Fruit fly (Drosophila melanogaster): ENCODE results near the gene Alms1b.

The Alms1b gene

DNA sequence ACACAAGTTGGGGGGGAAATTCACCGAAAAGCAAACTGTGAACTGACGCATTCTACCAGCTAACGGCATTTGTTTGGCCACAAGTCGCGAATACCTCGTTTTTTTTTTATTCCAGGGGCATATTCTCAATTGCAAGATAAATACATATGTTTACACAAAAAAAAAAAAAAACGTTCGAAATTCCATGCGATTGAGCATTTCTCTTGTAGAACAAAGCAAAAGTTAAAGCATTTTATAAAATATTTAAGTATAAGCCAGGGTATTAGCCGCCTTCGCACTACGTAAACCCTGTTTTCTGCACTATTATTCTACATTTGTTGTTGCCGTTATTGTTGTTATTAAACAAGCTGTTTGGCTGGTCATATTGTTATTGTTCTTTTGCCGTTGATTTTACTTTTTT, 16.4 kb downstream of the Alms1b start (continued):
- TF ChIP-seq CG16863 (GFP tag; optimal IDR thresholded peaks at IDR 0.05) (no peak), CG17912 (GFP tag; optimal IDR thresholded peaks at IDR 0.05) (no peak), CG14965 (GFP tag; optimal IDR thresholded peaks at IDR 0.05; ENCODE audit: borderline replicate concordance) (no peak), crol (GFP tag; IDR thresholded peaks at IDR 0.05) (no peak), HLH54F (GFP tag; optimal IDR thresholded peaks at IDR 0.05) (no peak), CG7745 (tag; optimal IDR thresholded peaks at IDR 0.05) (no peak), fd102C (GFP tag; optimal IDR thresholded peaks at IDR 0.05) (no peak), seq (GFP tag; IDR thresholded peaks at IDR 0.05) (peak; percentile 59), Sry-δ (GFP tag; optimal IDR thresholded peaks at IDR 0.05) (no peak), CG4854 (GFP tag; optimal IDR thresholded peaks at IDR 0.05) (no peak), sug (tag; optimal IDR thresholded peaks at IDR 0.05) (no peak), CG15601 (tag; optimal IDR thresholded peaks at IDR 0.05) (no peak), Xrp1 (GFP tag; IDR thresholded peaks at IDR 0.05) (no peak; the same call in 1 of the 2 replicates), gro (GFP tag; optimal IDR thresholded peaks at IDR 0.05) (no peak), CG13296 (GFP tag; optimal IDR thresholded peaks at IDR 0.05) (no peak), CG11398 (GFP tag; optimal IDR thresholded peaks at IDR 0.05) (no peak), unpg (GFP tag; optimal IDR thresholded peaks at IDR 0.05) (peak; percentile 26), gsb (GFP tag; IDR thresholded peaks at IDR 0.05) (no peak), CG15479 (GFP tag; optimal IDR thresholded peaks at IDR 0.05) (no peak), vfl (GFP tag; optimal IDR thresholded peaks at IDR 0.05) (no peak), kah (GFP tag; optimal IDR thresholded peaks at IDR 0.05) (no peak), CG12391 (tag; optimal IDR thresholded peaks at IDR 0.05) (peak; percentile 2), eve (GFP tag; optimal IDR thresholded peaks at IDR 0.05) (peak in 1 of 2 experiments; percentile 5), Chrac-16 (GFP tag; optimal IDR thresholded peaks at IDR 0.05) (no peak), NC2β (GFP tag; optimal IDR thresholded peaks at IDR 0.05) (no peak), trem (tag; optimal IDR thresholded peaks at IDR 0.05) (no peak), esg (GFP tag; conservative IDR thresholded peaks at IDR 0.05) (no peak), CG14050 (GFP tag; IDR thresholded peaks at IDR 0.05) (no peak), CG18764 (GFP tag; optimal IDR thresholded peaks at IDR 0.05) (no peak), Dad (GFP tag; optimal IDR thresholded peaks at IDR 0.05) (no peak), CG13624 (GFP tag; optimal IDR thresholded peaks at IDR 0.05) (no peak), CG9817 (tag; optimal IDR thresholded peaks at IDR 0.05) (no peak), pb (GFP tag; optimal IDR thresholded peaks at IDR 0.05) (no peak), CG3281 (GFP tag; optimal IDR thresholded peaks at IDR 0.05) (no peak), CG13123 (GFP tag; optimal IDR thresholded peaks at IDR 0.05) (no peak), CG15011 (GFP tag; optimal IDR thresholded peaks at IDR 0.05) (no peak), CG4617 (GFP tag; optimal IDR thresholded peaks at IDR 0.05; ENCODE audit: borderline replicate concordance) (no peak), H2.0 (GFP tag; IDR thresholded peaks at IDR 0.05) (peak; percentile 42), chif (GFP tag; optimal IDR thresholded peaks at IDR 0.05) (no peak), CG9609 (GFP tag; optimal IDR thresholded peaks at IDR 0.05) (no peak), tgo (GFP tag; IDR thresholded peaks at IDR 0.05) (peak; percentile 29; the same call in 1 of the 3 replicates), ind (GFP tag; optimal IDR thresholded peaks at IDR 0.05) (no peak), Usf (GFP tag; optimal IDR thresholded peaks at IDR 0.05) (no peak), Myb (GFP tag; optimal IDR thresholded peaks at IDR 0.05) (no peak), CG17829 (tag; optimal IDR thresholded peaks at IDR 0.05) (no peak), B-H2 (GFP tag; optimal IDR thresholded peaks at IDR 0.05) (no peak), CG12299 (tag; optimal IDR thresholded peaks at IDR 0.05) (no peak), CG6683 (GFP tag; optimal IDR thresholded peaks at IDR 0.05) (no peak), ap (GFP tag; IDR thresholded peaks at IDR 0.05) (no peak), vvl (GFP tag; IDR thresholded peaks at IDR 0.05) (peak; percentile 25; the same call in 1 of the 2 replicates), CG33213 (GFP tag; optimal IDR thresholded peaks at IDR 0.05) (no peak), C15 (GFP tag; IDR thresholded peaks at IDR 0.05) (no peak), ara (GFP tag; IDR thresholded peaks at IDR 0.05) (peak; percentile 52; the same call in 1 of the 2 replicates)
